Worm (Caenorhabditis elegans) whole organism, young adult: Measurements from ENCODE around the gene C08B6.11.

Experiments
- C17E4.6 ChIP-seq: fragments of 200-800 bp; sonication (Bioruptor generic); IDR thresholded peaks from 2 replicates; pipeline ENCODE4 v1.3.6; 2022; ENCODE audit warnings: missing genetic modification reagents, missing genetic modification characterization, missing compliant biosample characterization
- D2030.7 ChIP-seq: fragments of 200-800 bp; sonication (Bioruptor generic); IDR thresholded peaks from 2 replicates; pipeline ENCODE4 v1.3.6; 2022; ENCODE audit warnings: missing genetic modification reagents, missing genetic modification characterization, missing compliant biosample characterization
- F10E7.11 ChIP-seq: sonication (generic microtip); optimal IDR thresholded peaks from 2 replicates; lab custom pipeline; 2017; ENCODE audit warnings: mild to moderate bottlenecking, missing genetic modification characterization, moderate library complexity, missing compliant biosample characterization
- F23B12.7 ChIP-seq: sonication (generic microtip); optimal IDR thresholded peaks from 2 replicates; lab custom pipeline; 2017; ENCODE audit warnings: missing genetic modification characterization, mild to moderate bottlenecking, missing compliant biosample characterization, antibody characterized with exemption, moderate library complexity; ENCODE audit not compliant: insufficient read depth
- F39B2.1 ChIP-seq: fragments of 200-800 bp; sonication (Bioruptor generic); IDR thresholded peaks from 2 replicates; pipeline ENCODE4 v1.3.6; 2022; ENCODE audit warnings: missing genetic modification reagents, missing genetic modification characterization, missing compliant biosample characterization
- F49E8.2 ChIP-seq: sonication (generic microtip); optimal IDR thresholded peaks from 3 replicates; lab custom pipeline; 2017; ENCODE audit warnings: missing genetic modification characterization, mild to moderate bottlenecking, missing compliant biosample characterization, antibody characterized with exemption, moderate library complexity; ENCODE audit not compliant: insufficient read depth
- F55B11.4 ChIP-seq: sonication (generic microtip); optimal IDR thresholded peaks from 2 replicates; lab custom pipeline; 2016; ENCODE audit warnings: missing compliant biosample characterization, missing genetic modification characterization, borderline replicate concordance; ENCODE audit not compliant: insufficient read depth
- F57A8.1 ChIP-seq: fragments of 200-800 bp; sonication (Bioruptor generic); optimal IDR thresholded peaks from 2 replicates; lab custom pipeline; 2018; ENCODE audit warnings: mild to moderate bottlenecking, missing genetic modification characterization, moderate library complexity, missing compliant biosample characterization
- T26A5.8 ChIP-seq: sonication (generic microtip); optimal IDR thresholded peaks from 2 replicates; lab custom pipeline; 2016; ENCODE audit warnings: missing genetic modification characterization, missing compliant biosample characterization
- Y79H2A.3 ChIP-seq: fragments of 200-800 bp; sonication (Bioruptor generic); conservative IDR thresholded peaks from 2 replicates; pipeline ENCODE4 v1.3.6; 2022; ENCODE audit warnings: missing genetic modification reagents, missing genetic modification characterization, missing compliant biosample characterization
- aptf-2 ChIP-seq: fragments of 200-800 bp; sonication (Bioruptor generic); conservative IDR thresholded peaks from 2 replicates; pipeline ENCODE4 v1.3.6; 2022; ENCODE audit warnings: missing genetic modification reagents, missing genetic modification characterization, missing compliant biosample characterization
- athp-1 ChIP-seq: sonication (generic microtip); optimal IDR thresholded peaks from 2 replicates; lab custom pipeline; 2017; ENCODE audit warnings: mild to moderate bottlenecking, missing genetic modification characterization, missing compliant biosample characterization
- attf-3 ChIP-seq: fragments of 200-800 bp; sonication (Bioruptor generic); conservative IDR thresholded peaks from 2 replicates; pipeline ENCODE4 v1.3.6; 2022; ENCODE audit warnings: missing genetic modification reagents, missing genetic modification characterization, missing compliant biosample characterization
- attf-6 ChIP-seq: fragments of 200-800 bp; sonication (Bioruptor generic); IDR thresholded peaks from 2 replicates; pipeline ENCODE4 v1.3.6; 2022; ENCODE audit warnings: missing genetic modification reagents, missing genetic modification characterization, missing compliant biosample characterization
- bed-1 ChIP-seq: fragments of 200-800 bp; sonication (Bioruptor generic); IDR thresholded peaks from 2 replicates; pipeline ENCODE4 v1.3.6; 2022; ENCODE audit warnings: missing genetic modification reagents, missing genetic modification characterization, missing compliant biosample characterization
- bed-2 ChIP-seq: fragments of 200-800 bp; sonication (Bioruptor generic); IDR thresholded peaks from 2 replicates; pipeline ENCODE4 v1.3.6; 2022; ENCODE audit warnings: missing genetic modification reagents, missing genetic modification characterization, missing compliant biosample characterization
- ccch-3 ChIP-seq: fragments of 200-800 bp; sonication (Bioruptor generic); optimal IDR thresholded peaks from 2 replicates; lab custom pipeline; 2018; ENCODE audit warnings: mild to moderate bottlenecking, missing genetic modification characterization, missing compliant biosample characterization
- ceh-79 ChIP-seq: sonication (generic microtip); optimal IDR thresholded peaks from 2 replicates; lab custom pipeline; 2017; ENCODE audit warnings: mild to moderate bottlenecking, missing genetic modification characterization, missing compliant biosample characterization
- ceh-91 ChIP-seq: fragments of 200-800 bp; sonication (Bioruptor generic); IDR thresholded peaks from 2 replicates; pipeline ENCODE4 v1.3.6; 2022; ENCODE audit warnings: missing genetic modification reagents, missing genetic modification characterization, missing compliant biosample characterization
- dox-1 ChIP-seq: fragments of 200-800 bp; sonication (Bioruptor generic); IDR thresholded peaks from 2 replicates; pipeline ENCODE4 v1.3.6; 2022; ENCODE audit warnings: missing genetic modification reagents, missing genetic modification characterization, missing compliant biosample characterization
- egl-18 ChIP-seq: fragments of 200-800 bp; sonication (Bioruptor generic); IDR thresholded peaks from 2 replicates; pipeline ENCODE4 v1.3.6; 2022; ENCODE audit warnings: missing genetic modification reagents, missing genetic modification characterization, missing compliant biosample characterization
- ets-4 ChIP-seq: fragments of 200-800 bp; sonication (Bioruptor generic); optimal IDR thresholded peaks from 2 replicates; lab custom pipeline; 2018; ENCODE audit warnings: mild to moderate bottlenecking, missing genetic modification characterization, missing compliant biosample characterization
- hlh-12 ChIP-seq: sonication (generic microtip); optimal IDR thresholded peaks from 2 replicates; lab custom pipeline; 2016; ENCODE audit warnings: missing genetic modification characterization, missing compliant biosample characterization
- hsf-1 ChIP-seq: fragments of 200-800 bp; sonication (Bioruptor generic); IDR thresholded peaks from 2 replicates; pipeline ENCODE4 v1.3.6; 2022; ENCODE audit warnings: missing genetic modification reagents, missing genetic modification characterization, missing compliant biosample characterization
- lin-35 ChIP-seq, 3 experiments: fragments of 150-350 bp in 2 of 3; sonication (generic microtip) in 1 of 3; optimal IDR thresholded peaks; 2 replicates each; lab custom pipeline; 2014 to 2018; ENCODE audit warnings: missing biosample characterization in 3 of 3, missing genetic modification characterization in 3 of 3, missing genetic modification reagents in 3 of 3
- madf-10 ChIP-seq: sonication (generic microtip); optimal IDR thresholded peaks from 2 replicates; lab custom pipeline; 2016; ENCODE audit warnings: mild to moderate bottlenecking, missing genetic modification characterization, missing compliant biosample characterization
- madf-8 ChIP-seq: fragments of 200-800 bp; sonication (Bioruptor generic); conservative IDR thresholded peaks from 2 replicates; pipeline ENCODE4 v1.3.6; 2022; ENCODE audit warnings: missing genetic modification reagents, missing genetic modification characterization, missing compliant biosample characterization
- mel-28 ChIP-seq: sonication (generic microtip); optimal IDR thresholded peaks from 2 replicates; lab custom pipeline; 2016; ENCODE audit warnings: borderline replicate concordance, mild to moderate bottlenecking, missing genetic modification characterization, missing compliant biosample characterization
- nfya-2 ChIP-seq: fragments of 200-800 bp; sonication (Bioruptor generic); IDR thresholded peaks from 2 replicates; pipeline ENCODE4 v1.3.6; 2022; ENCODE audit warnings: missing genetic modification reagents, missing genetic modification characterization, missing compliant biosample characterization
- nhr-80 ChIP-seq: sonication (generic microtip); optimal IDR thresholded peaks from 2 replicates; lab custom pipeline; 2016; ENCODE audit warnings: missing genetic modification characterization, missing compliant biosample characterization
- pbrm-1 ChIP-seq: fragments of 200-800 bp; sonication (Bioruptor generic); IDR thresholded peaks from 2 replicates; pipeline ENCODE4 v1.3.6; 2022; ENCODE audit warnings: missing genetic modification reagents, missing genetic modification characterization, missing compliant biosample characterization
- pha-4 ChIP-seq: fragments of 150-350 bp; sonication (generic microtip); optimal IDR thresholded peaks from 2 replicates; lab custom pipeline; 2014; ENCODE audit warnings: missing biosample characterization, missing genetic modification reagents, missing genetic modification characterization
- rec-8 ChIP-seq, 2 experiments: sonication (generic microtip); optimal IDR thresholded peaks; 2 replicates each; lab custom pipeline; 2016; ENCODE audit warnings: mild to moderate bottlenecking in 2 of 2, missing genetic modification characterization in 2 of 2, missing genetic modification reagents in 2 of 2, missing genotype in 2 of 2, missing biosample characterization in 1 of 2, missing compliant biosample characterization in 1 of 2, moderate library complexity in 1 of 2
- snpc-1.1 ChIP-seq: sonication (generic microtip); optimal IDR thresholded peaks from 2 replicates; lab custom pipeline; 2017; ENCODE audit warnings: missing genetic modification characterization, mild to moderate bottlenecking, missing compliant biosample characterization, antibody characterized with exemption, moderate library complexity, missing genotype, missing genetic modification reagents; ENCODE audit not compliant: insufficient read depth
- snpc-4 ChIP-seq, 5 experiments: fragments of 150-350 bp in 1 of 5; sonication (generic microtip) in 4 of 5; optimal IDR thresholded peaks; 2 replicates each; lab custom pipeline; 2014 to 2018; ENCODE audit warnings: missing genetic modification characterization in 5 of 5, missing biosample characterization in 3 of 5, antibody characterized with exemption in 2 of 5, mild to moderate bottlenecking in 2 of 5, missing compliant biosample characterization in 2 of 5, missing genotype in 2 of 5, moderate library complexity in 2 of 5, missing genetic modification reagents in 1 of 5
- tbp1 ChIP-seq: fragments of 200-800 bp; sonication (Bioruptor generic); optimal IDR thresholded peaks from 2 replicates; lab custom pipeline; 2018; ENCODE audit warnings: mild to moderate bottlenecking, missing genetic modification characterization, missing compliant biosample characterization
- tlf-1 ChIP-seq: fragments of 200-800 bp; sonication (Bioruptor generic); optimal IDR thresholded peaks from 2 replicates; lab custom pipeline; 2018; ENCODE audit warnings: mild to moderate bottlenecking, missing genetic modification characterization, missing compliant biosample characterization
- ztf-6 ChIP-seq: fragments of 200-800 bp; sonication (Bioruptor generic); IDR thresholded peaks from 2 replicates; pipeline ENCODE4 v1.3.6; 2022; ENCODE audit warnings: missing genetic modification reagents, missing genetic modification characterization, missing compliant biosample characterization

Gene C08B6.11

ce11 chrV:10103811-10104210 is 3.6 kb upstream of the C08B6.11 start:
- TF ChIP-seq ceh-91 (GFP tag; lab: Robert Waterston, UW) (no peak), nhr-80 (tag; lab: Kevin White, UChicago) (peak; percentile 9), Y79H2A.3 (GFP tag; lab: Robert Waterston, UW) (no peak)

- TF ChIP-seq snpc-4 (GFP tag; optimal IDR thresholded peaks at IDR 0.05; lab: Kevin White, UChicago): no peak
- peak in 1 of 4 experiments; percentile 8 for TF ChIP-seq snpc-4 (tag; optimal IDR thresholded peaks at IDR 0.05; lab: Kevin White, UChicago)
- TF ChIP-seq nhr-80 (tag; lab: Kevin White, UChicago): peak; percentile 74
- TF ChIP-seq madf-10 (tag; lab: Kevin White, UChicago): no peak
- TF ChIP-seq, all 124 proteins: peak for 2
These were observed 2.6 kb upstream of the C08B6.11 start, which contains the start of gene ugt-17 for ce11 chrV:10104785-10105310. ugt-17 (minus strand) TSS chrV:10104964.

- TF ChIP-seq mel-28 (tag; lab: Kevin White, UChicago) (no peak), aptf-2 (GFP tag; lab: Robert Waterston, UW) (no peak), madf-8 (no peak), nfya-2 (no peak), F10E7.11 (no peak), pha-4 (tag; lab: Kevin White, UChicago) (no peak), F23B12.7 (tag; lab: Kevin White, UChicago) (no peak), T26A5.8 (tag; lab: Kevin White, UChicago) (no peak), rec-8 (tag; optimal IDR thresholded peaks at IDR 0.05; lab: Kevin White, UChicago) (no peak), ccch-3 (GFP tag; lab: Kevin White, UChicago) (no peak), tbp1 (GFP tag; lab: Kevin White, UChicago) (no peak), hlh-12 (tag; lab: Kevin White, UChicago) (no peak), C17E4.6 (GFP tag; lab: Robert Waterston, UW) (no peak), F39B2.1 (GFP tag; lab: Robert Waterston, UW) (no peak), F57A8.1 (no peak)
These were observed 2.0 kb upstream of the C08B6.11 start, which contains the start of gene C08B6.2 for ce11 chrV:10105412-10105811. C08B6.2 (plus strand) TSS chrV:10105712.

ce11 chrV:10111129-10111528 is 3.7 kb downstream of the C08B6.11 start:
- TF ChIP-seq lin-35 (GFP tag; optimal IDR thresholded peaks at IDR 0.05; lab: Kevin White, UChicago): no peak
- TF ChIP-seq F39B2.1 (GFP tag; lab: Robert Waterston, UW): no peak
- TF ChIP-seq athp-1: no peak
- no peak for TF ChIP-seq hsf-1 (GFP tag; lab: Robert Waterston, UW)
- TF ChIP-seq F10E7.11: no peak
- TF ChIP-seq bed-1 (GFP tag; lab: Robert Waterston, UW): no peak
- no peak for TF ChIP-seq tlf-1
- no peak for TF ChIP-seq rec-8 (tag; optimal IDR thresholded peaks at IDR 0.05; lab: Kevin White, UChicago)
- TF ChIP-seq attf-6: no peak
- no peak for TF ChIP-seq egl-18 (GFP tag; lab: Robert Waterston, UW)
- TF ChIP-seq F55B11.4 (tag; lab: Kevin White, UChicago): no peak
- no peak for TF ChIP-seq F57A8.1
- TF ChIP-seq ets-4 (GFP tag; lab: Kevin White, UChicago): no peak
- no peak for TF ChIP-seq D2030.7
- TF ChIP-seq tbp1 (GFP tag; lab: Kevin White, UChicago): no peak
- TF ChIP-seq, all 124 proteins: peak for 0

ce11 chrV:10112187-10112586 is 4.8 kb downstream of the C08B6.11 start, which contains the start of gene C08B6.3:
C08B6.3 (minus strand) TSS chrV:10112287.
- TF ChIP-seq F55B11.4 (tag; lab: Kevin White, UChicago) (no peak), ceh-79 (no peak), F49E8.2 (tag; lab: Kevin White, UChicago) (no peak), snpc-1.1 (tag; lab: Kevin White, UChicago) (no peak), nhr-80 (tag; lab: Kevin White, UChicago) (no peak), egl-18 (GFP tag; lab: Robert Waterston, UW) (no peak), attf-3 (GFP tag; lab: Robert Waterston, UW) (no peak), bed-2 (GFP tag; lab: Robert Waterston, UW) (no peak), ztf-6 (GFP tag; lab: Robert Waterston, UW) (no peak), pbrm-1 (GFP tag; lab: Robert Waterston, UW) (no peak), dox-1 (GFP tag; lab: Robert Waterston, UW) (no peak)
